Worm (Caenorhabditis elegans) whole organism, L2 larva: ENCODE data around the gene par-1.

Source experiments
- C34F6.9 ChIP-seq: fragments of 150-350 bp; optimal IDR thresholded peaks from 2 replicates; lab custom pipeline; 2014; ENCODE audit warnings: missing biosample characterization, missing genetic modification characterization
- F13H6.1 ChIP-seq: sonication (generic microtip); optimal IDR thresholded peaks from 2 replicates; lab custom pipeline; 2016; ENCODE audit warnings: missing genetic modification characterization, missing compliant biosample characterization
- R02D3.7 ChIP-seq: fragments of 150-350 bp; optimal IDR thresholded peaks from 2 replicates; lab custom pipeline; 2014; ENCODE audit warnings: missing biosample characterization, missing genetic modification characterization
- Y55F3AM.14 ChIP-seq: fragments of 200-800 bp; sonication (Bioruptor generic); optimal IDR thresholded peaks from 2 replicates; lab custom pipeline; 2018; ENCODE audit warnings: mild to moderate bottlenecking, missing genetic modification characterization, missing compliant biosample characterization
- ZK546.5 ChIP-seq: sonication (generic microtip); optimal IDR thresholded peaks from 2 replicates; lab custom pipeline; 2017; ENCODE audit warnings: missing biosample characterization, missing genetic modification characterization
- alr-1 ChIP-seq: fragments of 150-350 bp; optimal IDR thresholded peaks from 2 replicates; lab custom pipeline; 2014; ENCODE audit warnings: missing biosample characterization, missing genetic modification characterization
- aly-2 ChIP-seq: fragments of 150-350 bp; optimal IDR thresholded peaks from 2 replicates; lab custom pipeline; 2014; ENCODE audit warnings: missing biosample characterization, missing genetic modification characterization
- blmp-1 ChIP-seq: sonication (generic microtip); optimal IDR thresholded peaks from 2 replicates; lab custom pipeline; 2017; ENCODE audit warnings: missing genetic modification characterization, mild to moderate bottlenecking, missing compliant biosample characterization, antibody characterized with exemption, moderate library complexity; ENCODE audit not compliant: insufficient read depth
- ceh-16 ChIP-seq: fragments of 150-350 bp; optimal IDR thresholded peaks from 2 replicates; lab custom pipeline; 2014; ENCODE audit warnings: missing biosample characterization, missing genetic modification characterization
- egl-27 ChIP-seq: sonication (generic microtip); optimal IDR thresholded peaks from 3 replicates; lab custom pipeline; 2017; ENCODE audit warnings: missing biosample characterization, missing genetic modification reagents, missing genetic modification characterization
- elt-3 ChIP-seq: sonication (generic microtip); optimal IDR thresholded peaks from 2 replicates; lab custom pipeline; 2017; ENCODE audit warnings: missing biosample characterization, missing genetic modification characterization
- fos-1 ChIP-seq: fragments of 150-350 bp; optimal IDR thresholded peaks from 2 replicates; lab custom pipeline; 2014; ENCODE audit warnings: missing biosample characterization, missing genetic modification characterization
- gmeb-1 ChIP-seq: fragments of 150-350 bp; optimal IDR thresholded peaks from 2 replicates; lab custom pipeline; 2014; ENCODE audit warnings: missing biosample characterization, missing genetic modification characterization
- lin-11 ChIP-seq: fragments of 150-350 bp; sonication (generic microtip); optimal IDR thresholded peaks from 2 replicates; lab custom pipeline; 2014; ENCODE audit warnings: missing biosample characterization, missing genetic modification characterization, inconsistent platforms, mixed read lengths
- lin-13 ChIP-seq: fragments of 150-350 bp; optimal IDR thresholded peaks from 2 replicates; lab custom pipeline; 2014; ENCODE audit warnings: missing biosample characterization, missing genetic modification reagents, missing genetic modification characterization
- lin-39 ChIP-seq: fragments of 150-350 bp; optimal IDR thresholded peaks from 2 replicates; lab custom pipeline; 2014; ENCODE audit warnings: missing biosample characterization, missing genetic modification reagents, missing genetic modification characterization
- lsy-2 ChIP-seq, 2 experiments: fragments of 150-350 bp in 1 of 2; sonication (generic microtip) in 1 of 2; optimal IDR thresholded peaks; 2 replicates each; lab custom pipeline; 2014 to 2017; ENCODE audit warnings: missing biosample characterization in 2 of 2, missing genetic modification characterization in 2 of 2
- mab-5 ChIP-seq: fragments of 150-350 bp; optimal IDR thresholded peaks from 2 replicates; lab custom pipeline; 2014; ENCODE audit warnings: missing biosample characterization, missing genetic modification characterization
- mbf-1 ChIP-seq: sonication (generic microtip); optimal IDR thresholded peaks from 2 replicates; lab custom pipeline; 2017; ENCODE audit warnings: missing biosample characterization, missing genetic modification characterization
- nhr-10 ChIP-seq: sonication (generic microtip); optimal IDR thresholded peaks from 2 replicates; lab custom pipeline; 2017; ENCODE audit warnings: missing biosample characterization, missing genetic modification characterization
- nhr-11 ChIP-seq: fragments of 150-350 bp; optimal IDR thresholded peaks from 2 replicates; lab custom pipeline; 2014; ENCODE audit warnings: missing biosample characterization, missing genetic modification characterization
- nhr-12 ChIP-seq: fragments of 150-350 bp; optimal IDR thresholded peaks from 2 replicates; lab custom pipeline; 2014; ENCODE audit warnings: missing biosample characterization, missing genetic modification characterization
- nhr-21 ChIP-seq: fragments of 150-350 bp; optimal IDR thresholded peaks from 2 replicates; lab custom pipeline; 2014; ENCODE audit warnings: missing biosample characterization, missing genetic modification characterization
- nhr-23 ChIP-seq: fragments of 150-350 bp; optimal IDR thresholded peaks from 2 replicates; lab custom pipeline; 2014; ENCODE audit warnings: missing biosample characterization, missing genetic modification reagents, missing genetic modification characterization
- nhr-237 ChIP-seq: fragments of 150-350 bp; optimal IDR thresholded peaks from 2 replicates; lab custom pipeline; 2014; ENCODE audit warnings: missing biosample characterization, missing genetic modification characterization
- nhr-77 ChIP-seq: fragments of 150-350 bp; optimal IDR thresholded peaks from 2 replicates; lab custom pipeline; 2014; ENCODE audit warnings: missing biosample characterization, missing genetic modification characterization
- peb-1 ChIP-seq: fragments of 150-350 bp; optimal IDR thresholded peaks from 2 replicates; lab custom pipeline; 2014; ENCODE audit warnings: missing biosample characterization, missing genetic modification characterization
- sem-4 ChIP-seq: fragments of 150-350 bp; optimal IDR thresholded peaks from 2 replicates; lab custom pipeline; 2014; ENCODE audit warnings: missing biosample characterization, missing genetic modification reagents, missing genetic modification characterization
- skn-1 ChIP-seq: sonication (generic microtip); optimal IDR thresholded peaks from 2 replicates; lab custom pipeline; 2017; ENCODE audit warnings: missing biosample characterization, missing genetic modification characterization
- sma-3 ChIP-seq: sonication (generic microtip); optimal IDR thresholded peaks from 2 replicates; lab custom pipeline; 2016; ENCODE audit warnings: missing genetic modification reagents, missing genetic modification characterization, missing compliant biosample characterization
- sma-9 ChIP-seq, 2 experiments: fragments of 150-350 bp in 1 of 2; sonication (generic microtip) in 1 of 2; optimal IDR thresholded peaks; 2 replicates each; lab custom pipeline; 2014 to 2016; ENCODE audit warnings: missing genetic modification characterization in 2 of 2, mild to moderate bottlenecking in 1 of 2, missing biosample characterization in 1 of 2, missing compliant biosample characterization in 1 of 2, missing genetic modification reagents in 1 of 2, moderate library complexity in 1 of 2
- snpc-4 ChIP-seq: fragments of 150-350 bp; optimal IDR thresholded peaks from 2 replicates; lab custom pipeline; 2014; ENCODE audit warnings: missing biosample characterization, missing genetic modification characterization
- unc-39 ChIP-seq: fragments of 150-350 bp; optimal IDR thresholded peaks from 2 replicates; lab custom pipeline; 2014; ENCODE audit warnings: missing biosample characterization, missing genetic modification characterization
- unc-62 ChIP-seq: fragments of 150-350 bp; optimal IDR thresholded peaks from 2 replicates; lab custom pipeline; 2014; ENCODE audit warnings: missing biosample characterization, missing genetic modification reagents, missing genetic modification characterization
- zag-1 ChIP-seq: fragments of 150-350 bp; optimal IDR thresholded peaks from 2 replicates; lab custom pipeline; 2014; ENCODE audit warnings: missing biosample characterization, missing genetic modification characterization
- ztf-11 ChIP-seq: sonication (generic microtip); optimal IDR thresholded peaks from 2 replicates; lab custom pipeline; 2017; ENCODE audit warnings: missing biosample characterization, missing genetic modification characterization
- ztf-4 ChIP-seq: fragments of 150-350 bp; optimal IDR thresholded peaks from 2 replicates; lab custom pipeline; 2014; ENCODE audit warnings: missing biosample characterization, missing genetic modification characterization

par-1 gene

DNA sequence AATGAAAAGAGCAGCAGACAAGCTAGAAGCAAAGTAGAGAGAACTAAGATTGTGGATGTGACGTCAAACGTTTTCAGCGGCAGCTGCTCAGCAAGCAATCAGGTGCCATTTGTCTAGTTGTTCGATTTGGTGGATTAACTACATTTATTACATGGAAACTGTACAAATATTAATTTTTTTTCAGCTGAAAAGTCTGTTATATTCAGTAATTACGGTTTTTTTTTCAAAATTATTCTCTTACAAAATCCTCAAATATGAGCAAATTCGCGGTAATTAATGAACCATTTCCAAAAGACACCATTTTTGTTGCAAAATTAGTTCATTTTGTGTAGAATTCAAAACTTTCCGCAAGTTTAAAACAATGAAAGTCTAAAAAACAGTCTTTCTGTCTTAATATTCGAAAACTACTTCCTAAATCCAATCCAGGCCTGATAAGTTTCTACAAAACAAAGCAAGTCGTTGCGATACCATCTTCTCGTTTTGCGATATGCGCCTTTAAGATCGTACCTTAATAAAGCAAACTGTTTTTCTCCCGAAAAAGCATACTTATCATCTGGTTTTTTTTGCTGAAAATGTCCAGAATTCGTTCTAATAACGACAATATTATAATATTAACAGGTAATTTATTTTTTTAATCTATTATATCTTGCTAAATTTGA lies 54.7 kb downstream of the par-1 start, which contains the start of the genes D1086.5 and him-5:
D1086.5 (minus strand) TSS at position 51 of the 659 bp plus-strand sequence.
him-5 (plus strand) TSS at position 118 of the 659 bp plus-strand sequence.
- TF ChIP-seq nhr-21 (tag; lab: Kevin White, UChicago) = no peak
- TF ChIP-seq sma-3 (GFP tag; lab: Kevin White, UChicago) = no peak
- TF ChIP-seq lin-13 (GFP tag; lab: Kevin White, UChicago) = no peak
- TF ChIP-seq ZK546.5 (tag; lab: Kevin White, UChicago) = no peak
- no peak for TF ChIP-seq fos-1 (tag; lab: Kevin White, UChicago)
- no peak for TF ChIP-seq unc-39 (tag; lab: Kevin White, UChicago)
- TF ChIP-seq ztf-11 = no peak
- no peak for TF ChIP-seq nhr-12
- no peak for TF ChIP-seq aly-2 (tag; lab: Kevin White, UChicago)
- no peak for TF ChIP-seq C34F6.9 (tag; lab: Kevin White, UChicago)
- TF ChIP-seq sma-9 (GFP tag; optimal IDR thresholded peaks at IDR 0.05; lab: Kevin White, UChicago) = no peak
- TF ChIP-seq sma-9 (tag; optimal IDR thresholded peaks at IDR 0.05; lab: Kevin White, UChicago) = no peak
- TF ChIP-seq unc-62 (GFP tag; lab: Kevin White, UChicago) = no peak
- no peak for TF ChIP-seq ceh-16 (tag; lab: Kevin White, UChicago)
- TF ChIP-seq lsy-2 (tag; optimal IDR thresholded peaks at IDR 0.05; lab: Kevin White, UChicago) = no peak
- TF ChIP-seq blmp-1 = no peak
- no peak for TF ChIP-seq mbf-1 (tag; lab: Kevin White, UChicago)
- TF ChIP-seq skn-1 (tag; lab: Kevin White, UChicago) = no peak
- TF ChIP-seq elt-3 (tag; lab: Kevin White, UChicago) = no peak
- TF ChIP-seq peb-1 = no peak
- no peak for TF ChIP-seq R02D3.7 (tag; lab: Kevin White, UChicago)
- TF ChIP-seq, all 48 proteins: peak for 0

ce11 chrV:14088051-14088450 lies 57.1 kb downstream of the par-1 start, which contains the start of gene D1086.19:
TSS of gene D1086.19 (plus strand) at chrV:14088351.
- no peak for TF ChIP-seq Y55F3AM.14 (GFP tag; lab: Kevin White, UChicago)
- TF ChIP-seq elt-3 (tag; lab: Kevin White, UChicago) = no peak
- no peak for TF ChIP-seq blmp-1

DNA sequence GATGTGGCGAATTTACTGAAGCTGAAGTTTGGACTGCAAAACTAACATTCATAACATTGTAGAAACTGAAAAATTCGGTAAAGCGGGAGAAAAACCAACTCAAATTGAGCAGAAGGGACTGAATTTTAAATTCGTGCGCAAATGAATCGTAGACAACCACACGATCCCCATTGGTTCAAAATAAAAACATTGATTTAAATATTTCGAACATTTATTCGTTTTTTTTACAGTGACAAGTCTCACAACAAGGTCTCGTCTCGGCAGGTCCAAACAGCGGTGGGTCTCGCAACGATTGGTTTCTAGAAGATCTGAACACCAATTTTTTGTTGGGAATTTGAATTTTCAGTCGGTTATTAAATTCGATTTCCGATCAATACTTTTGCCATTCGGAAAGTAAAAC lies 59.6 kb downstream of the par-1 start, which contains the start of gene D1086.18:
D1086.18 (plus strand) TSS at position 301 of the 400 bp plus-strand sequence.
- TF ChIP-seq aly-2 (tag; lab: Kevin White, UChicago) = no peak
- TF ChIP-seq F13H6.1 (tag; lab: Kevin White, UChicago) = no peak
- TF ChIP-seq nhr-77 (tag; lab: Kevin White, UChicago) = no peak
- no peak for TF ChIP-seq nhr-21 (tag; lab: Kevin White, UChicago)
- no peak for TF ChIP-seq ceh-16 (tag; lab: Kevin White, UChicago)
- no peak for TF ChIP-seq nhr-237 (tag; lab: Kevin White, UChicago)
- TF ChIP-seq egl-27 (tag; lab: Kevin White, UChicago) = no peak
- TF ChIP-seq skn-1 (tag; lab: Kevin White, UChicago) = no peak
- TF ChIP-seq peb-1 = no peak
- TF ChIP-seq lin-13 (GFP tag; lab: Kevin White, UChicago) = no peak
- no peak for TF ChIP-seq nhr-11 (tag; lab: Kevin White, UChicago)
- no peak for TF ChIP-seq elt-3 (tag; lab: Kevin White, UChicago)
- no peak for TF ChIP-seq ztf-4 (tag; lab: Kevin White, UChicago)
- no peak for TF ChIP-seq mab-5 (tag; lab: Kevin White, UChicago)
- no peak for TF ChIP-seq nhr-23
- TF ChIP-seq lin-39 (tag; lab: Kevin White, UChicago) = no peak
- TF ChIP-seq R02D3.7 (tag; lab: Kevin White, UChicago) = no peak

DNA sequence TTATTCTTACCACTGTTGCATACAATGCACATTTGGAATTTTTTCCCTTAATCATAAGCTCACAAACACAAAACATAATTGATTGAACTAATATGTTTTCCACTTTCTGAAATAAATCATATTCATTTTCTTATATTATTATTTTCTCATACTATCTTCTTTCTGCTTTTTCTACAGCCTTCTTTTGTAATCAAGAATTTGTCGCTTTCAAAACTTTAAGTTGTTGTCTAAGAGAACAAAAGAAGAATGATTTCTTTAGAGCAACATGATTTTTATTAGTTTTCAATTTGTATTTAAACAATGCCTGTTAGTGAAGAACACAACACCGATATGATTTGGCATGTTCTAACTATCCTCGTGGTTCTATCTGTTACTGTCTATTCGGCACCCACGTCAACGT lies 61.2 kb downstream of the par-1 start, which contains the start of gene D1086.7:
D1086.7 (plus strand) TSS at position 301 of the 400 bp plus-strand sequence.
- TF ChIP-seq skn-1 (tag; lab: Kevin White, UChicago) = no peak

ce11 chrV:14082453-14082852 lies 62.7 kb downstream of the par-1 start, which contains the start of gene D1086.10:
TSS of gene D1086.10 (plus strand) at chrV:14082753.
- no peak for TF ChIP-seq alr-1
- no peak for TF ChIP-seq fos-1 (tag; lab: Kevin White, UChicago)
- no peak for TF ChIP-seq egl-27 (tag; lab: Kevin White, UChicago)
- no peak for TF ChIP-seq nhr-12
- TF ChIP-seq sem-4 (tag; lab: Kevin White, UChicago) = no peak
- TF ChIP-seq nhr-10 (tag; lab: Kevin White, UChicago) = no peak
- TF ChIP-seq gmeb-1 (tag; lab: Kevin White, UChicago) = no peak
- no peak for TF ChIP-seq lin-13 (GFP tag; lab: Kevin White, UChicago)
- no peak for TF ChIP-seq zag-1 (tag; lab: Kevin White, UChicago)
- no peak for TF ChIP-seq lsy-2 (tag; optimal IDR thresholded peaks at IDR 0.05; lab: Kevin White, UChicago)
- no peak for TF ChIP-seq snpc-4 (tag; lab: Kevin White, UChicago)
- TF ChIP-seq lin-11 = no peak
- TF ChIP-seq, all 48 proteins: peak for 0
